Fruit fly (Drosophila melanogaster): Measurements from ENCODE around the gene Crg-1.
A peak's percentile ranks its signal among the peaks of the same experiment; 100 is the strongest.

dm6 chrX:3835764-3836342 lies 42.8 kb downstream of the Crg-1 start:
- TF ChIP-seq Clk (GFP tag; optimal IDR thresholded peaks at IDR 0.05) (no peak), CG5204 (GFP tag; optimal IDR thresholded peaks at IDR 0.05) (no peak), CG33017 (tag; optimal IDR thresholded peaks at IDR 0.05) (no peak), ovo (GFP tag; optimal IDR thresholded peaks at IDR 0.05) (no peak), Hr96 (GFP tag; optimal IDR thresholded peaks at IDR 0.05) (no peak), cic (GFP tag; optimal IDR thresholded peaks at IDR 0.05) (no peak), CG7045 (GFP tag; optimal IDR thresholded peaks at IDR 0.05) (no peak), CG7101 (tag; optimal IDR thresholded peaks at IDR 0.05) (no peak), toe (GFP tag; optimal IDR thresholded peaks at IDR 0.05) (no peak), pad (GFP tag; optimal IDR thresholded peaks at IDR 0.05) (peak; percentile 88), cnc (optimal IDR thresholded peaks at IDR 0.05) (no peak)
